Fruit fly (Drosophila melanogaster): Measurements from ENCODE around the gene wkd.

DNA sequence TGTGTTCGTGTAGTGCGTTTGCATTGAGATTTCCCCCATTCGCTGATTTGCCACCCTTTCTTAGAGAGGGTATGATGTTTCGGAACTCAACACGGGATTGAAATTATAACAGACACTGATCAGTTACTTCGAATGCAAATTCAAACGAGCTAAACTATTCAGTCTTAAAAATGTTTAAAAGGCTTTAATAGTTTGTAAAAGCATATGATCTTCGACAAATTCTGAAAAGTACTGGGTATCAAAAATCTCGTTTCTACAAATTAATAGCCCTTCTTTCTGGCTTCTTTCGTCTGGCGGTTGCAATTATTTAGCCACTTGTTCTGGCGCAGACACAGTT is 845 bp downstream of the wkd start:
- no peak for TF ChIP-seq Myc (optimal IDR thresholded peaks at IDR 0.05)
- TF ChIP-seq ttk (optimal IDR thresholded peaks at IDR 0.05), result no peak
- TF ChIP-seq Sin3A (optimal IDR thresholded peaks at IDR 0.05), result no peak
- TF ChIP-seq psq (optimal IDR thresholded peaks at IDR 0.05), result no peak
- no peak for TF ChIP-seq h (optimal IDR thresholded peaks at IDR 0.05)
- no peak for TF ChIP-seq insv (optimal IDR thresholded peaks at IDR 0.05)

All from Kc167 (cell line).